Worm (Caenorhabditis elegans) whole organism, L2 larva: ENCODE data around the gene cec-6.

Source experiments
- blmp-1 ChIP-seq: sonication (generic microtip); optimal IDR thresholded peaks from 2 replicates; lab custom pipeline; 2017; ENCODE audit warnings: missing genetic modification characterization, mild to moderate bottlenecking, missing compliant biosample characterization, antibody characterized with exemption, moderate library complexity; ENCODE audit not compliant: insufficient read depth
- mdl-1 ChIP-seq, 2 experiments: fragments of 150-350 bp in 1 of 2; sonication (generic microtip) in 1 of 2; optimal IDR thresholded peaks; 2 replicates each; lab custom pipeline; 2017; ENCODE audit warnings: missing biosample characterization in 2 of 2, missing genetic modification characterization in 2 of 2
- nhr-25 ChIP-seq: fragments of 150-350 bp; sonication (generic microtip); optimal IDR thresholded peaks from 3 replicates; lab custom pipeline; 2014; ENCODE audit warnings: missing biosample characterization, missing genetic modification characterization
- nhr-77 ChIP-seq: fragments of 150-350 bp; optimal IDR thresholded peaks from 2 replicates; lab custom pipeline; 2014; ENCODE audit warnings: missing biosample characterization, missing genetic modification characterization

- TF ChIP-seq mdl-1 (tag; optimal IDR thresholded peaks at IDR 0.05; lab: Kevin White, UChicago), result no peak
- peak; percentile 22 for TF ChIP-seq blmp-1 (tag; lab: Kevin White, UChicago)
- TF ChIP-seq nhr-25 (tag; lab: Kevin White, UChicago), result no peak
- no peak for TF ChIP-seq nhr-77 (tag; lab: Kevin White, UChicago)
These were observed 4.2 kb downstream of the cec-6 start for ce11 chrIV:5548843-5549242.
